Worm (Caenorhabditis elegans): Measurements from ENCODE around the gene R12B2.2.

The R12B2.2 gene

ce11 chrIII:5840277-5840676, 33.5 kb downstream of the R12B2.2 start (continued):
- no peak for TF ChIP-seq nhr-25 (tag; optimal IDR thresholded peaks at IDR 0.05; ENCODE audit: borderline replicate concordance, insufficient read depth)
- TF ChIP-seq vab-7 (GFP tag; IDR thresholded peaks at IDR 0.05) = no peak
- TF ChIP-seq dmd-6 (GFP tag; IDR thresholded peaks at IDR 0.05) = peak; percentile 43; the same call in 1 of the 2 replicates
- TF ChIP-seq daf-16 (GFP tag; optimal IDR thresholded peaks at IDR 0.05) = no peak
- TF ChIP-seq daf-16 (tag; optimal IDR thresholded peaks at IDR 0.05) = peak; percentile 49
- no peak for TF ChIP-seq jun-1 (tag; optimal IDR thresholded peaks at IDR 0.05)
- TF ChIP-seq madf-5 (GFP tag; IDR thresholded peaks at IDR 0.05) = 0 out of 4 replicates have a peak, but pooled peaks of 1 of the 2 experiments have one; percentile 35
- TF ChIP-seq ama-1 (optimal IDR thresholded peaks at IDR 0.05) = no peak
- no peak for TF ChIP-seq ztf-7 (tag; optimal IDR thresholded peaks at IDR 0.05)
- no peak for TF ChIP-seq lsy-2 (tag; optimal IDR thresholded peaks at IDR 0.05)
- peak; percentile 59 for TF ChIP-seq pqm-1 (tag; optimal IDR thresholded peaks at IDR 0.05)
- peak; percentile 41 for TF ChIP-seq nhr-28 (tag; optimal IDR thresholded peaks at IDR 0.05)
- TF ChIP-seq aha-1 (tag) = no peak
- no peak for TF ChIP-seq pha-4 (GFP tag; IDR thresholded peaks at IDR 0.05)
- TF ChIP-seq pha-4 (tag; optimal IDR thresholded peaks at IDR 0.05) = no peak
- TF ChIP-seq F10B5.3 (tag; optimal IDR thresholded peaks at IDR 0.05) = no peak
- TF ChIP-seq fos-1 (tag; optimal IDR thresholded peaks at IDR 0.05) = no peak
- no peak for TF ChIP-seq daf-12 (tag; optimal IDR thresholded peaks at IDR 0.05)
- TF ChIP-seq sdz-12 (GFP tag; optimal IDR thresholded peaks at IDR 0.05) = no peak
- no peak for TF ChIP-seq tra-1 (GFP tag; IDR thresholded peaks at IDR 0.05)
- no peak for TF ChIP-seq ceh-32 (tag; optimal IDR thresholded peaks at IDR 0.05; ENCODE audit: poor library complexity)
- no peak for TF ChIP-seq ctbp-1 (GFP tag; IDR thresholded peaks at IDR 0.05)
- no peak for TF ChIP-seq D1046.2 (GFP tag; IDR thresholded peaks at IDR 0.05)
- TF ChIP-seq tag-97 (GFP tag; IDR thresholded peaks at IDR 0.05) = no peak
- no peak for TF ChIP-seq hmg-1.1 (GFP tag; IDR thresholded peaks at IDR 0.05)
- no peak for TF ChIP-seq nhr-48 (tag; optimal IDR thresholded peaks at IDR 0.05)
- TF ChIP-seq attf-4 (tag; optimal IDR thresholded peaks at IDR 0.05) = no peak
- no peak for TF ChIP-seq T26A8.4 (GFP tag; IDR thresholded peaks at IDR 0.05)
- TF ChIP-seq ceh-62 (tag; optimal IDR thresholded peaks at IDR 0.05) = no peak
- no peak for TF ChIP-seq zfp-3 (GFP tag; conservative IDR thresholded peaks at IDR 0.05)
- TF ChIP-seq ceh-20 (GFP tag; IDR thresholded peaks at IDR 0.05) = no peak
- no peak for TF ChIP-seq T20F7.1 (GFP tag; optimal IDR thresholded peaks at IDR 0.05)
- no peak for TF ChIP-seq ceh-44 (GFP tag; IDR thresholded peaks at IDR 0.05)
- no peak for TF ChIP-seq R02D3.7 (tag; optimal IDR thresholded peaks at IDR 0.05)

ce11 chrIII:5840815-5841573, 34.2 kb downstream of the R12B2.2 start:
- TF ChIP-seq hlh-30 (tag; optimal IDR thresholded peaks at IDR 0.05; ENCODE audit: insufficient read depth) (peak; percentile 52), dve-1 (tag; optimal IDR thresholded peaks at IDR 0.05; ENCODE audit: insufficient read depth) (peak; percentile 56), ceh-20 (GFP tag; IDR thresholded peaks at IDR 0.05) (no peak), mdl-1 (tag; optimal IDR thresholded peaks at IDR 0.05) (no peak), hmg-1.1 (GFP tag; IDR thresholded peaks at IDR 0.05) (0 out of 2 replicates have a peak, but pooled peaks have one; percentile 19), snpc-1.2 (GFP tag; IDR thresholded peaks at IDR 0.05) (no peak), aha-1 (tag) (peak; percentile 47), unc-62 (GFP tag; optimal IDR thresholded peaks at IDR 0.05 in 1 of 2) (peak in 1 of 2 experiments; percentile 52), unc-62 (tag; optimal IDR thresholded peaks at IDR 0.05) (no peak), nhr-111 (GFP tag; optimal IDR thresholded peaks at IDR 0.05) (no peak), Y48G9A.11 (GFP tag; IDR thresholded peaks at IDR 0.05) (no peak), daf-16 (GFP tag; optimal IDR thresholded peaks at IDR 0.05) (no peak), daf-16 (tag; optimal IDR thresholded peaks at IDR 0.05) (peak; percentile 7), ztf-7 (tag; optimal IDR thresholded peaks at IDR 0.05) (no peak), nhr-48 (tag; optimal IDR thresholded peaks at IDR 0.05) (no peak), tra-1 (GFP tag; IDR thresholded peaks at IDR 0.05) (no peak), dmd-6 (GFP tag; IDR thresholded peaks at IDR 0.05) (peak; percentile 64)

Data from whole organism, L4 larva.